Worm (Caenorhabditis elegans) whole organism, late embryonic: ENCODE measurements around the gene C12D5.3.
"Not testable (repeated sequence)": the region's sequence is repeated elsewhere in the genome, so short reads cannot be mapped to it uniquely, and the experiment has no call there.

ENCODE experiments used
- C08G9.2 ChIP-seq: sonication (generic microtip); optimal IDR thresholded peaks from 2 replicates; lab custom pipeline; 2016; ENCODE audit warnings: mild to moderate bottlenecking, missing genetic modification characterization, moderate library complexity, missing compliant biosample characterization
- F13H6.1 ChIP-seq: sonication (generic microtip); optimal IDR thresholded peaks from 2 replicates; lab custom pipeline; 2016; ENCODE audit warnings: missing genetic modification characterization, missing compliant biosample characterization
- ahr-1 ChIP-seq: sonication (generic microtip); optimal IDR thresholded peaks from 2 replicates; lab custom pipeline; 2016; ENCODE audit warnings: missing genetic modification characterization, missing compliant biosample characterization
- ama-1 ChIP-seq: fragments of 150-350 bp; optimal IDR thresholded peaks from 2 replicates; lab custom pipeline; 2014
- ceh-22 ChIP-seq: sonication (generic microtip); optimal IDR thresholded peaks from 2 replicates; lab custom pipeline; 2017; ENCODE audit warnings: missing biosample characterization, missing genetic modification characterization
- ceh-24 ChIP-seq: sonication (generic microtip); optimal IDR thresholded peaks from 2 replicates; lab custom pipeline; 2016; ENCODE audit warnings: mild to moderate bottlenecking, missing genetic modification characterization, missing compliant biosample characterization
- ceh-30 ChIP-seq: fragments of 150-350 bp; optimal IDR thresholded peaks from 2 replicates; lab custom pipeline; 2014; ENCODE audit warnings: missing biosample characterization, missing genetic modification characterization
- dmd-4 ChIP-seq: sonication (generic microtip); optimal IDR thresholded peaks from 2 replicates; lab custom pipeline; 2016; ENCODE audit warnings: borderline replicate concordance, missing genetic modification characterization, missing compliant biosample characterization
- dve-1 ChIP-seq: sonication (generic microtip); optimal IDR thresholded peaks from 2 replicates; lab custom pipeline; 2017; ENCODE audit warnings: antibody characterized with exemption, mild to moderate bottlenecking, missing genetic modification characterization, missing compliant biosample characterization
- elt-2 ChIP-seq: sonication (generic microtip); optimal IDR thresholded peaks from 2 replicates; lab custom pipeline; 2016; ENCODE audit warnings: missing genetic modification reagents, missing genetic modification characterization, missing compliant biosample characterization
- ets-4 ChIP-seq: sonication (generic microtip); optimal IDR thresholded peaks from 2 replicates; lab custom pipeline; 2016; ENCODE audit warnings: missing genetic modification characterization, missing compliant biosample characterization
- eyg-1 ChIP-seq: sonication (generic microtip); optimal IDR thresholded peaks from 2 replicates; lab custom pipeline; 2016; ENCODE audit warnings: missing genotype, missing genetic modification characterization, missing compliant biosample characterization
- fkh-6 ChIP-seq: sonication (generic microtip); optimal IDR thresholded peaks from 2 replicates; lab custom pipeline; 2016; ENCODE audit warnings: missing genetic modification characterization, missing compliant biosample characterization
- gmeb-2 ChIP-seq: sonication (generic microtip); optimal IDR thresholded peaks from 2 replicates; lab custom pipeline; 2016; ENCODE audit warnings: missing genetic modification characterization, inconsistent platforms, missing compliant biosample characterization
- hlh-13 ChIP-seq: fragments of 200-800 bp; sonication (Bioruptor generic); optimal IDR thresholded peaks from 2 replicates; lab custom pipeline; 2018; ENCODE audit warnings: mild to moderate bottlenecking, missing genetic modification characterization, missing compliant biosample characterization
- lim-6 ChIP-seq: sonication (generic microtip); optimal IDR thresholded peaks from 2 replicates; lab custom pipeline; 2016; ENCODE audit warnings: missing genetic modification characterization, missing compliant biosample characterization
- madf-2 ChIP-seq: sonication (generic microtip); optimal IDR thresholded peaks from 2 replicates; lab custom pipeline; 2017; ENCODE audit warnings: missing genetic modification characterization, missing compliant biosample characterization
- nfya-1 ChIP-seq: sonication (generic microtip); optimal IDR thresholded peaks from 2 replicates; lab custom pipeline; 2017; ENCODE audit warnings: missing genetic modification characterization, mild to moderate bottlenecking, missing compliant biosample characterization, antibody characterized with exemption, moderate library complexity
- pat-9 ChIP-seq: fragments of 200-800 bp; sonication (Bioruptor generic); optimal IDR thresholded peaks from 2 replicates; lab custom pipeline; 2018; ENCODE audit warnings: mild to moderate bottlenecking, missing genetic modification characterization, moderate library complexity, missing compliant biosample characterization
- pax-1 ChIP-seq: fragments of 150-350 bp; optimal IDR thresholded peaks from 2 replicates; lab custom pipeline; 2014; ENCODE audit warnings: missing biosample characterization, missing genetic modification characterization
- pha-2 ChIP-seq: sonication (generic microtip); optimal IDR thresholded peaks from 2 replicates; lab custom pipeline; 2017; ENCODE audit warnings: mild to moderate bottlenecking, missing genetic modification characterization, missing compliant biosample characterization
- pha-4 ChIP-seq: fragments of 150-350 bp; optimal IDR thresholded peaks from 2 replicates; lab custom pipeline; 2018; ENCODE audit warnings: missing biosample characterization, missing genetic modification reagents, missing genetic modification characterization
- pqm-1 ChIP-seq: sonication (generic microtip); optimal IDR thresholded peaks from 2 replicates; lab custom pipeline; 2016; ENCODE audit warnings: missing genetic modification characterization, missing compliant biosample characterization
- pros-1 ChIP-seq: fragments of 150-350 bp; optimal IDR thresholded peaks from 2 replicates; lab custom pipeline; 2014; ENCODE audit warnings: missing biosample characterization, missing genetic modification reagents, missing genetic modification characterization
- ref-2 ChIP-seq: sonication (generic microtip); optimal IDR thresholded peaks from 2 replicates; lab custom pipeline; 2016; ENCODE audit warnings: missing genetic modification characterization, missing compliant biosample characterization
- sox-2 ChIP-seq: fragments of 200-800 bp; sonication (Bioruptor generic); IDR thresholded peaks from 2 replicates; pipeline ENCODE4 v1.3.6; 2022; ENCODE audit warnings: missing genetic modification reagents, missing genetic modification characterization, missing compliant biosample characterization
- syd-9 ChIP-seq: sonication (generic microtip); optimal IDR thresholded peaks from 2 replicates; lab custom pipeline; 2016; ENCODE audit warnings: mild to moderate bottlenecking, missing genetic modification characterization, moderate library complexity, missing compliant biosample characterization
- tbx-2 ChIP-seq: sonication (generic microtip); optimal IDR thresholded peaks from 2 replicates; lab custom pipeline; 2016; ENCODE audit warnings: missing genetic modification characterization, missing compliant biosample characterization
- ttx-3 ChIP-seq: sonication (generic microtip); optimal IDR thresholded peaks from 2 replicates; lab custom pipeline; 2016; ENCODE audit warnings: missing genetic modification reagents, missing genetic modification characterization, missing compliant biosample characterization
- unc-42 ChIP-seq: sonication (generic microtip); optimal IDR thresholded peaks from 2 replicates; lab custom pipeline; 2016; ENCODE audit warnings: missing genotype, missing genetic modification characterization, missing compliant biosample characterization
- unc-86 ChIP-seq: sonication (generic microtip); optimal IDR thresholded peaks from 2 replicates; lab custom pipeline; 2016; ENCODE audit warnings: missing genetic modification characterization, missing compliant biosample characterization
- ztf-16 ChIP-seq: sonication (generic microtip); optimal IDR thresholded peaks from 2 replicates; lab custom pipeline; 2017; ENCODE audit warnings: missing genetic modification characterization, missing compliant biosample characterization

Gene C12D5.3

ce11 chrV:7686189-7686588 lies 10.2 kb downstream of the C12D5.3 start, which contains the start of the genes nhr-94 and nhr-152:
TSS of gene nhr-94 (minus strand) at chrV:7686335.
TSS of gene nhr-152 (plus strand) at chrV:7686350.
- no peak for TF ChIP-seq unc-42 (tag; lab: Kevin White, UChicago)
- TF ChIP-seq F13H6.1 = no peak
- TF ChIP-seq, all 69 proteins: peak for 0

- TF ChIP-seq nfya-1 (tag; lab: Kevin White, UChicago) (no peak), hlh-13 (no peak), pha-2 (no peak), ztf-16 (no peak), elt-2 (tag; lab: Kevin White, UChicago) (no peak), dmd-4 (tag; lab: Kevin White, UChicago) (no peak), eyg-1 (tag; lab: Kevin White, UChicago) (no peak), pax-1 (tag; lab: Kevin White, UChicago) (no peak)
Measured at ce11 chrV:7689888-7690287, 13.9 kb downstream of the C12D5.3 start, which contains the start of gene C12D5.9. TSS of gene C12D5.9 (minus strand) at chrV:7689988.

- TF ChIP-seq ama-1 (lab: Kevin White, UChicago) (no peak), pros-1 (tag; lab: Kevin White, UChicago) (no peak), ceh-30 (no peak), eyg-1 (tag; lab: Kevin White, UChicago) (no peak), fkh-6 (tag; lab: Kevin White, UChicago) (no peak), pat-9 (tag; lab: Kevin White, UChicago) (no peak)
Measured at ce11 chrV:7690637-7691036, 14.6 kb downstream of the C12D5.3 start.

ce11 chrV:7693394-7693793 lies 17.4 kb downstream of the C12D5.3 start, which contains the start of gene C12D5.10:
TSS of gene C12D5.10 (minus strand) at chrV:7693494.
- TF ChIP-seq lim-6 (no peak), ttx-3 (tag; lab: Kevin White, UChicago) (no peak), ahr-1 (tag; lab: Kevin White, UChicago) (no peak), pqm-1 (tag; lab: Kevin White, UChicago) (no peak), madf-2 (no peak), C08G9.2 (no peak)

- TF ChIP-seq unc-42 (tag; lab: Kevin White, UChicago) = no peak
- TF ChIP-seq, all 69 proteins: peak for 0
Measured at ce11 chrV:7696842-7697241, 20.8 kb downstream of the C12D5.3 start, which contains the start of gene ZK105.3. TSS of gene ZK105.3 (plus strand) at chrV:7697142.

ce11 chrV:7703536-7703935 lies 27.5 kb downstream of the C12D5.3 start, which contains the start of gene srsx-40:
TSS of gene srsx-40 (minus strand) at chrV:7703636.
- TF ChIP-seq gmeb-2, ceh-24, syd-9 (tag; lab: Kevin White, UChicago): not testable (repeated sequence)

ce11 chrV:7705316-7705715 lies 29.3 kb downstream of the C12D5.3 start, which contains the start of gene srw-3:
TSS of gene srw-3 (plus strand) at chrV:7705616.
- TF ChIP-seq tbx-2 (tag; lab: Kevin White, UChicago) (no peak), ceh-22 (tag; lab: Kevin White, UChicago) (no peak), sox-2 (GFP tag; lab: Robert Waterston, UW) (no peak), pha-4 (tag; lab: Kevin White, UChicago) (no peak), unc-42 (tag; lab: Kevin White, UChicago) (no peak), ets-4 (no peak), ref-2 (tag; lab: Kevin White, UChicago) (no peak), ttx-3 (tag; lab: Kevin White, UChicago) (no peak), dve-1 (tag; lab: Kevin White, UChicago) (no peak), hlh-13 (no peak), unc-86 (tag; lab: Kevin White, UChicago) (no peak)
